Worm (Caenorhabditis elegans) whole organism, L4 larva: Measurements from ENCODE around the gene tofu-1.
"Not testable (repeated sequence)": the region's sequence is repeated elsewhere in the genome, so short reads cannot be mapped to it uniquely, and the experiment has no call there.

Source experiments
- D1046.2 ChIP-seq: fragments of 200-800 bp; sonication (Bioruptor generic); IDR thresholded peaks from 2 replicates; pipeline ENCODE4 v1.3.6; 2022; ENCODE audit warnings: missing genetic modification characterization, missing compliant biosample characterization
- F37D6.2 ChIP-seq: sonication (generic microtip); optimal IDR thresholded peaks from 2 replicates; lab custom pipeline; 2016; ENCODE audit warnings: mild to moderate bottlenecking, missing genetic modification characterization, missing compliant biosample characterization
- T20F7.1 ChIP-seq: fragments of 200-800 bp; sonication (Bioruptor generic); optimal IDR thresholded peaks from 2 replicates; lab custom pipeline; 2018; ENCODE audit warnings: mild to moderate bottlenecking, missing genetic modification characterization, missing compliant biosample characterization
- T26A8.4 ChIP-seq: fragments of 200-800 bp; sonication (Bioruptor generic); IDR thresholded peaks from 2 replicates; pipeline ENCODE4 v1.3.6; 2022; ENCODE audit warnings: missing genetic modification characterization, missing compliant biosample characterization
- ZK337.2 ChIP-seq: fragments of 200-800 bp; sonication (Bioruptor generic); IDR thresholded peaks from 2 replicates; pipeline ENCODE4 v1.3.6; 2022; ENCODE audit warnings: missing genetic modification reagents, missing genetic modification characterization, missing compliant biosample characterization
- aha-1 ChIP-seq: fragments of 150-350 bp; peaks from one replicate; lab custom pipeline; 2014; ENCODE audit warnings: missing biosample characterization, missing genetic modification characterization
- arid-1 ChIP-seq: fragments of 200-800 bp; sonication (Bioruptor generic); conservative IDR thresholded peaks from 2 replicates; pipeline ENCODE4 v1.3.6; 2022; ENCODE audit warnings: missing genetic modification reagents, missing genetic modification characterization, missing compliant biosample characterization
- ceh-20 ChIP-seq: fragments of 200-800 bp; sonication (Bioruptor generic); IDR thresholded peaks from 2 replicates; pipeline ENCODE4 v1.3.6; 2022; ENCODE audit warnings: missing genetic modification reagents, missing genetic modification characterization, missing compliant biosample characterization
- ceh-44 ChIP-seq: fragments of 200-800 bp; sonication (Bioruptor generic); IDR thresholded peaks from 2 replicates; pipeline ENCODE4 v1.3.6; 2022; ENCODE audit warnings: missing genetic modification reagents, missing genetic modification characterization, missing compliant biosample characterization
- ctbp-1 ChIP-seq: fragments of 200-800 bp; sonication (Bioruptor generic); IDR thresholded peaks from 2 replicates; pipeline ENCODE4 v1.3.6; 2022; ENCODE audit warnings: missing genetic modification reagents, missing genetic modification characterization, missing compliant biosample characterization
- dmd-6 ChIP-seq: fragments of 200-800 bp; sonication (Bioruptor generic); IDR thresholded peaks from 2 replicates; pipeline ENCODE4 v1.3.6; 2022; ENCODE audit warnings: missing genetic modification reagents, missing genetic modification characterization, missing compliant biosample characterization
- dmd-8 ChIP-seq: fragments of 200-800 bp; sonication (Bioruptor generic); IDR thresholded peaks from 2 replicates; pipeline ENCODE4 v1.3.6; 2022; ENCODE audit warnings: missing genetic modification characterization, missing compliant biosample characterization
- dmd-9 ChIP-seq: fragments of 200-800 bp; sonication (Bioruptor generic); IDR thresholded peaks from 2 replicates; pipeline ENCODE4 v1.3.6; 2022; ENCODE audit warnings: missing genetic modification reagents, missing genetic modification characterization, missing compliant biosample characterization
- dpl-1 ChIP-seq: fragments of 150-350 bp; optimal IDR thresholded peaks from 2 replicates; lab custom pipeline; 2014; ENCODE audit warnings: missing biosample characterization, missing genetic modification reagents, missing genetic modification characterization
- dve-1 ChIP-seq: sonication (generic microtip); optimal IDR thresholded peaks from 2 replicates; lab custom pipeline; 2017; ENCODE audit warnings: antibody characterized with exemption, mild to moderate bottlenecking, missing genetic modification characterization, missing compliant biosample characterization; ENCODE audit not compliant: insufficient read depth
- egl-43 ChIP-seq: fragments of 200-800 bp; sonication (Bioruptor generic); IDR thresholded peaks from 2 replicates; pipeline ENCODE4 v1.3.6; 2022; ENCODE audit warnings: missing genetic modification reagents, missing genetic modification characterization, missing compliant biosample characterization
- hif-1 ChIP-seq, 2 experiments: sonication (generic microtip); optimal IDR thresholded peaks; 2 replicates each; lab custom pipeline; 2016 to 2017; ENCODE audit warnings: missing compliant biosample characterization in 2 of 2, missing genetic modification characterization in 2 of 2, missing genetic modification reagents in 2 of 2, missing genotype in 2 of 2, mild to moderate bottlenecking in 1 of 2
- hlh-11 ChIP-seq: fragments of 200-800 bp; sonication (Bioruptor generic); optimal IDR thresholded peaks from 2 replicates; lab custom pipeline; 2018; ENCODE audit warnings: mild to moderate bottlenecking, missing genetic modification characterization, missing compliant biosample characterization
- hmg-1.1 ChIP-seq: fragments of 200-800 bp; sonication (Bioruptor generic); IDR thresholded peaks from 2 replicates; pipeline ENCODE4 v1.3.6; 2022; ENCODE audit warnings: missing genetic modification reagents, missing genetic modification characterization, missing compliant biosample characterization
- jun-1 ChIP-seq: fragments of 150-350 bp; optimal IDR thresholded peaks from 2 replicates; lab custom pipeline; 2014; ENCODE audit warnings: missing biosample characterization, missing genetic modification reagents, missing genetic modification characterization
- lim-7 ChIP-seq: fragments of 200-800 bp; sonication (Bioruptor generic); IDR thresholded peaks from 2 replicates; pipeline ENCODE4 v1.3.6; 2022; ENCODE audit warnings: missing genetic modification characterization, missing compliant biosample characterization
- lin-1 ChIP-seq: fragments of 200-800 bp; sonication (Bioruptor generic); IDR thresholded peaks from 2 replicates; pipeline ENCODE4 v1.3.6; 2022; ENCODE audit warnings: missing genetic modification reagents, missing genetic modification characterization, missing compliant biosample characterization
- lin-13 ChIP-seq: fragments of 150-350 bp; optimal IDR thresholded peaks from 2 replicates; lab custom pipeline; 2014; ENCODE audit warnings: missing biosample characterization, missing genetic modification reagents, missing genetic modification characterization
- lin-29 ChIP-seq: fragments of 200-800 bp; sonication (Bioruptor generic); IDR thresholded peaks from 2 replicates; pipeline ENCODE4 v1.3.6; 2022; ENCODE audit warnings: missing genetic modification reagents, missing genetic modification characterization, missing compliant biosample characterization
- lin-38 ChIP-seq: fragments of 200-800 bp; sonication (Bioruptor generic); IDR thresholded peaks from 2 replicates; pipeline ENCODE4 v1.3.6; 2022; ENCODE audit warnings: missing genetic modification reagents, missing genetic modification characterization, missing compliant biosample characterization
- lsy-2 ChIP-seq, 2 experiments: fragments of 150-350 bp in 1 of 2; sonication (generic microtip) in 1 of 2; optimal IDR thresholded peaks; 2 replicates each; lab custom pipeline; 2014 to 2017; ENCODE audit warnings: missing biosample characterization in 2 of 2, missing genetic modification characterization in 2 of 2
- mdl-1 ChIP-seq, 2 experiments: fragments of 150-350 bp in 1 of 2; sonication (generic microtip) in 1 of 2; optimal IDR thresholded peaks; 2 replicates each; lab custom pipeline; 2014 to 2017; ENCODE audit warnings: missing biosample characterization in 2 of 2, missing genetic modification characterization in 2 of 2
- mdt-29 ChIP-seq: fragments of 200-800 bp; sonication (Bioruptor generic); IDR thresholded peaks from 2 replicates; pipeline ENCODE4 v1.3.6; 2022; ENCODE audit warnings: missing genetic modification reagents, missing genetic modification characterization, missing compliant biosample characterization
- mes-2 ChIP-seq: sonication (generic microtip); optimal IDR thresholded peaks from 2 replicates; lab custom pipeline; 2016; ENCODE audit warnings: missing genotype, mild to moderate bottlenecking, missing genetic modification characterization, missing compliant biosample characterization; ENCODE audit not compliant: poor library complexity, severe bottlenecking
- mxl-3 ChIP-seq: fragments of 200-800 bp; sonication (Bioruptor generic); optimal IDR thresholded peaks from 2 replicates; lab custom pipeline; 2018; ENCODE audit warnings: mild to moderate bottlenecking, missing genetic modification characterization, missing compliant biosample characterization
- nhr-102 ChIP-seq: sonication (generic microtip); optimal IDR thresholded peaks from 2 replicates; lab custom pipeline; 2016; ENCODE audit warnings: mild to moderate bottlenecking, missing genetic modification characterization, moderate library complexity, missing compliant biosample characterization
- nhr-25 ChIP-seq: sonication (generic microtip); optimal IDR thresholded peaks from 2 replicates; lab custom pipeline; 2017; ENCODE audit warnings: missing genetic modification characterization, mild to moderate bottlenecking, missing compliant biosample characterization, antibody characterized with exemption, moderate library complexity, borderline replicate concordance; ENCODE audit not compliant: insufficient read depth
- nhr-28 ChIP-seq: fragments of 150-350 bp; optimal IDR thresholded peaks from 2 replicates; lab custom pipeline; 2014; ENCODE audit warnings: missing biosample characterization, missing genetic modification characterization
- nhr-42 ChIP-seq: fragments of 200-800 bp; sonication (Bioruptor generic); IDR thresholded peaks from 2 replicates; pipeline ENCODE4 v1.3.6; 2022; ENCODE audit warnings: missing genetic modification characterization, missing compliant biosample characterization
- nhr-48 ChIP-seq: sonication (generic microtip); optimal IDR thresholded peaks from 2 replicates; lab custom pipeline; 2016; ENCODE audit warnings: mild to moderate bottlenecking, missing genetic modification characterization, missing compliant biosample characterization
- nhr-77 ChIP-seq: fragments of 150-350 bp; optimal IDR thresholded peaks from 2 replicates; lab custom pipeline; 2014; ENCODE audit warnings: missing biosample characterization, missing genetic modification characterization
- pha-4 ChIP-seq, 2 experiments: fragments of 150-350 bp in 1 of 2; fragments of 200-800 bp in 1 of 2; sonication (Bioruptor generic) in 1 of 2; IDR thresholded peaks in 1 of 2; optimal IDR thresholded peaks in 1 of 2; 2 replicates each; pipeline versions ENCODE4 v1.3.6 to Lab custom; 2014 to 2022; ENCODE audit warnings: missing genetic modification characterization in 2 of 2, missing genetic modification reagents in 2 of 2, missing biosample characterization in 1 of 2, missing compliant biosample characterization in 1 of 2
- rbr-2 ChIP-seq: sonication (generic microtip); optimal IDR thresholded peaks from 2 replicates; lab custom pipeline; 2016; ENCODE audit warnings: missing genotype, missing genetic modification characterization, missing compliant biosample characterization
- saeg-2 ChIP-seq: fragments of 200-800 bp; sonication (Bioruptor generic); IDR thresholded peaks from 2 replicates; pipeline ENCODE4 v1.3.6; 2022; ENCODE audit warnings: missing genetic modification reagents, missing genetic modification characterization, missing compliant biosample characterization
- set-16 ChIP-seq: fragments of 200-800 bp; sonication (Bioruptor generic); IDR thresholded peaks from 2 replicates; pipeline ENCODE4 v1.3.6; 2022; ENCODE audit warnings: missing genetic modification reagents, missing genetic modification characterization, missing compliant biosample characterization
- spr-1 ChIP-seq: sonication (generic microtip); optimal IDR thresholded peaks from 2 replicates; lab custom pipeline; 2016; ENCODE audit warnings: mild to moderate bottlenecking, missing genetic modification characterization, missing compliant biosample characterization
- tra-1 ChIP-seq: fragments of 200-800 bp; sonication (Bioruptor generic); IDR thresholded peaks from 2 replicates; pipeline ENCODE4 v1.3.6; 2022; ENCODE audit warnings: missing genetic modification reagents, missing genetic modification characterization, missing compliant biosample characterization
- unc-130 ChIP-seq: sonication (generic microtip); optimal IDR thresholded peaks from 2 replicates; lab custom pipeline; 2016; ENCODE audit warnings: missing genetic modification reagents, missing genetic modification characterization, missing compliant biosample characterization
- unc-62 ChIP-seq, 3 experiments: fragments of 150-350 bp in 1 of 3; sonication (generic microtip); optimal IDR thresholded peaks in 2 of 3; peaks in 1 of 3; 1 replicate in 1 of 3; 2 replicates in 2 of 3; lab custom pipeline; 2014 to 2017; ENCODE audit warnings: missing biosample characterization in 3 of 3, missing genetic modification characterization in 3 of 3, missing genetic modification reagents in 3 of 3, missing genotype in 1 of 3
- zfp-2 ChIP-seq: sonication (generic microtip); optimal IDR thresholded peaks from 2 replicates; lab custom pipeline; 2016; ENCODE audit warnings: mild to moderate bottlenecking, missing genetic modification characterization, missing compliant biosample characterization
- ztf-7 ChIP-seq: fragments of 150-350 bp; optimal IDR thresholded peaks from 2 replicates; lab custom pipeline; 2014; ENCODE audit warnings: missing biosample characterization, missing genetic modification characterization

tofu-1 gene

DNA sequence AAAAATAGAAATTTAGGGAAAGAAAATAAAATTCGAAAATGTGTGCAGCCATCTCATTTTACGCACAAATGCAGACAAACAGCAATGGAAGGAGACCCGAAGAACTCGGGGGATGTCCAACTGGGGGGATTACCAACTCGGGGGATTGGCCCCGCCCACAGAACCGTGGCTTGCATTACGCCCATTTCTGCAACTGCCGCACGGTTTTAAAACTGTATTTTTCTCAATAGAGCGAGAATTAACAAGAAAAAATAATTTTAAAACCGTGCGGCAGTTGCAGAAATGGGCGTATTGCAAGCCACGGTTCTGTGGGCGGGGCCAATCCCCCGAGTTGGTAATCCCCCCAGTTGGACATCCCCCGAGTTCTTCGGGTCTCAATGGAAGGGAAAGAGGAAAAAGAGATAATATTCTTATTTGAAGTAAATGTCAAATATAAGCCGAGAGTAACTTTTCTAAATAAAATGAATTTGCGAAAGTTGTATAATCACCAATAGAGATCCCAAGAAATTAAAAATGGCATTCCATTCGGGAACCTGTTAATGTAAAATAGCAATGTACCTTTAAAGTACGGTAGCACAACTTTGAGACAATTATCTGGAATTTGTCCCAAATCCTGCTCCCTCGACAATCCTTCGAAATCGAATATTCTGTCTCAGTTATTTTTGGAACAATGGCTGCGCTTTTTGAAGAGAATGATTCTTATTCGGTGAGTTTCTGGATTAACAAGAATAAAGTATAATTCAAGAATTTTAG lies at the start of gene tofu-1, which contains the start of gene ruvb-1:
TSS of gene tofu-1 (plus strand) at position 417 of the 753 bp plus-strand sequence.
TSS of gene ruvb-1 (minus strand) at position 72 of the 753 bp plus-strand sequence.
- TF ChIP-seq lin-38 (peak; percentile 91), unc-62 (GFP tag; optimal IDR thresholded peaks at IDR 0.05 in 1 of 2; lab: Kevin White, UChicago) (peak in 1 of 2 experiments; percentile 48), mdt-29 (GFP tag; lab: Robert Waterston, UW) (peak; percentile 64; the same call in 1 of the 2 replicates), hmg-1.1 (peak; percentile 93), rbr-2 (tag; lab: Kevin White, UChicago) (peak; percentile 78), dmd-9 (GFP tag; lab: Robert Waterston, UW) (peak; percentile 73), nhr-48 (tag; lab: Kevin White, UChicago) (peak; percentile 59), dpl-1 (GFP tag; lab: Kevin White, UChicago) (peak; percentile 63), tra-1 (peak; percentile 82), mxl-3 (GFP tag; lab: Kevin White, UChicago) (peak; percentile 45), T26A8.4 (GFP tag; lab: Robert Waterston, UW) (peak; percentile 85), hlh-11 (tag; lab: Kevin White, UChicago) (peak; percentile 67), D1046.2 (0 out of 2 replicates have a peak, but pooled peaks have one; percentile 27), zfp-2 (peak; percentile 37), ZK337.2 (GFP tag; lab: Robert Waterston, UW) (0 out of 2 replicates have a peak, but pooled peaks have one; percentile 22), dmd-8 (GFP tag; lab: Robert Waterston, UW) (peak; percentile 57; the same call in 1 of the 2 replicates), nhr-42 (GFP tag; lab: Robert Waterston, UW) (peak; percentile 78; the same call in 1 of the 2 replicates), lim-7 (GFP tag; lab: Robert Waterston, UW) (0 out of 2 replicates have a peak, but pooled peaks have one; percentile 29), aha-1 (tag; lab: Kevin White, UChicago) (peak; percentile 40), dmd-6 (peak; percentile 76), saeg-2 (GFP tag; lab: Robert Waterston, UW) (0 out of 2 replicates have a peak, but pooled peaks have one; percentile 33), lin-13 (peak; percentile 73), arid-1 (peak; percentile 54; the same call in 1 of the 2 replicates), ctbp-1 (GFP tag; lab: Robert Waterston, UW) (peak; percentile 71), spr-1 (peak; percentile 56), ztf-7 (tag; lab: Kevin White, UChicago) (peak; percentile 35), F37D6.2 (tag; lab: Kevin White, UChicago) (peak; percentile 36), lin-1 (GFP tag; lab: Robert Waterston, UW) (peak; percentile 57; the same call in 1 of the 2 replicates), egl-43 (peak; percentile 78), hif-1 (tag; optimal IDR thresholded peaks at IDR 0.05; lab: Kevin White, UChicago) (peak in 1 of 2 experiments; percentile 1), T20F7.1 (GFP tag; lab: Kevin White, UChicago) (peak; percentile 66), unc-130 (GFP tag; lab: Kevin White, UChicago) (peak; percentile 67), pha-4 (GFP tag; IDR thresholded peaks at IDR 0.05; lab: Robert Waterston, UW) (peak; percentile 90), nhr-77 (tag; lab: Kevin White, UChicago) (peak; percentile 16), dve-1 (tag; lab: Kevin White, UChicago) (peak; percentile 88), nhr-102 (tag; lab: Kevin White, UChicago) (peak; percentile 58), set-16 (peak; percentile 51; the same call in 1 of the 2 replicates), nhr-28 (peak; percentile 50), lin-29 (GFP tag; lab: Robert Waterston, UW) (0 out of 2 replicates have a peak, but pooled peaks have one; percentile 38), mdl-1 (tag; optimal IDR thresholded peaks at IDR 0.05; lab: Kevin White, UChicago) (peak; percentile 0 to 4), jun-1 (tag; lab: Kevin White, UChicago) (peak; percentile 15), mes-2 (tag; lab: Kevin White, UChicago) (peak; percentile 75), ceh-20 (GFP tag; lab: Robert Waterston, UW) (peak; percentile 81), ceh-44 (GFP tag; lab: Robert Waterston, UW) (peak; percentile 75), lsy-2 (tag; optimal IDR thresholded peaks at IDR 0.05; lab: Kevin White, UChicago) (peak in 1 of 2 experiments; percentile 73), nhr-25 (tag; lab: Kevin White, UChicago) (peak; percentile 38)
- not testable (repeated sequence) for TF ChIP-seq unc-62, pha-4 (tag; optimal IDR thresholded peaks at IDR 0.05; lab: Kevin White, UChicago)
